Worm (Caenorhabditis elegans): ENCODE results near the gene F55C9.11.
"Not testable (repeated sequence)": the region's sequence is repeated elsewhere in the genome, so short reads cannot be mapped to it uniquely, and the experiment has no call there.

F55C9.11 gene

DNA sequence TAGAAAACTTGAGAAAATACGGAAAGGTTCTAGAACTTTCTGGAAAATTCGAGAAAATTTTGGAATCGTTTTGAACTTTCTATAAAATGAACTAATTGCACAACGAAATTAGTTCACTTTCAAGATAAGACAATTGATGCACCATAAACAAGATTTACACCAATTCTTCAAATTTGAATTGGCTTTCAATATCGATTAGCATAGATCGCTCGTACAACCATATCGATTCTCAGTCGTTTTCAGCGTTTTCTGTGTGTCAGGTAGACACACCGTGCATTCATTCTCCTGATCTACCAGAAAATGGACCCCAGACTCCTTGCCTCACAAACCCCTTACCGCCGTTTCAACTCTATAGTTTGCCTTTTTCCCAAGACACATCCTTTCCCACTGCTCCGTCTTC lies 27.2 kb downstream of the F55C9.11 start, which contains the start of gene fbxb-117:
fbxb-117 (plus strand) TSS at position 301 of the 400 bp plus-strand sequence.
- no peak for TF ChIP-seq egl-43 (GFP tag; IDR thresholded peaks at IDR 0.05)
- peak; percentile 75 for TF ChIP-seq aha-1 (tag)

DNA sequence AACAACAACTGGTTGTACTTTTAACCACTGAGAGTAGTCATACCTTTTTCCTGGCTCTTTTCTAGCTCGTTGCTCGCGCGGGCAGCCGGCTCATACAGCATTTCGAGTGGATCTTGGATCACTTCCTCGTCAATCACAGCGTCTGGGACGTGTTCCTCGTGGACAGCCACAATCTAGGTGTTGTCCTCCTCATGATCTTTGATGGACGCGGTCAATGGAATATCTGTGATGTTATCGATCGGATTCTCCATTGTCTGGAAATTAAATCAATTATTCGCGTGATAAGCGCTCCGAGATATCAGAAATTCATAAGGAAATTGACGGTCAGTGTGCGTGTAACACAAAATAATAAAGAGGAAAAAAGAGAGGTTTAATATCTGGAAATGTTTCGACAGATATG lies 29.6 kb downstream of the F55C9.11 start, which contains the start of gene F21D9.8:
F21D9.8 (minus strand) TSS at position 101 of the 400 bp plus-strand sequence.
- TF ChIP-seq nhr-111 (GFP tag; optimal IDR thresholded peaks at IDR 0.05) (no peak), jun-1 (tag; optimal IDR thresholded peaks at IDR 0.05) (no peak), mdl-1 (tag; optimal IDR thresholded peaks at IDR 0.05) (no peak)

DNA sequence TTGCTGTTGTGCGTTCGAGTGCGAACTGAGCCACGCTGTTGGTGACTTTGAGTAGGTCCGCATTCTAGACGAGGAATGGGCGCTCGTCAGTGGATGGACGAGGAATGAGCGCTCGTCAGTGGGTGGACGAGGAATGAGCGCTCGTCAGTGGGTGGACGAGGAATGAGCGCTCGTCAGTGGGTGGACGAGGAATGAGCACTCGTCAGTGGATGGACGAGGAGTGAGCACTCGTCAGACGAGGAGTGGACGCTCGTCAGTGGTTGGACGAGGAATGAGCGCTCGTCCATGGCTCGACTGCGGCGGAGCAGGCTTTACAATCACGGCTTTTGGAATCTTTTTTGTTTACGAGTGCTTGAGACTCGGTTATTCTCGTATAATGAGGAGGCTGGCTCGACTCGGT lies 31.0 kb downstream of the F55C9.11 start:
- TF ChIP-seq set-16 (GFP tag; IDR thresholded peaks at IDR 0.05) (peak; percentile 81), F49E8.2 (tag; optimal IDR thresholded peaks at IDR 0.05; ENCODE audit: borderline replicate concordance) (no peak)

DNA sequence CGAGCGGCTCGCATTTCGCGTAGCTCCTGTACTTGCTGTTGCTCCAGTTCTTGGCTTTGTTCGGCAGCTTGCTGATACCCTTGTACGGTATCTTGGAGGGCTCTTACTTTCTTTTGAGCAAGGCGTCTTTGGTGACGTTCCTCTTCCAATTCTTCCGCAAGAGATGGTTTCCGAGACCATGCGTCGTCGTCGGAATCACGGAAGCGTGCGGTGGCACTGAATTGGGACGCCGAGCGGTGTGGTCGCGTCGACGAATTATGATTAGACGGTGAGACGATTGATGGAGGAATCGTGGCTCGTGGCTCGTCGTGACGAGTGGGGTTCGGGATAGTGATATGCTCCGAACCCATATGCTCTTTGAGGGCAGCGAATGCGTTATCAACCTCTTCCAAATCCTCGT lies 33.1 kb downstream of the F55C9.11 start:
- TF ChIP-seq aha-1 (tag) = peak; percentile 65
- TF ChIP-seq fkh-10 (GFP tag; optimal IDR thresholded peaks at IDR 0.05) = no peak

DNA sequence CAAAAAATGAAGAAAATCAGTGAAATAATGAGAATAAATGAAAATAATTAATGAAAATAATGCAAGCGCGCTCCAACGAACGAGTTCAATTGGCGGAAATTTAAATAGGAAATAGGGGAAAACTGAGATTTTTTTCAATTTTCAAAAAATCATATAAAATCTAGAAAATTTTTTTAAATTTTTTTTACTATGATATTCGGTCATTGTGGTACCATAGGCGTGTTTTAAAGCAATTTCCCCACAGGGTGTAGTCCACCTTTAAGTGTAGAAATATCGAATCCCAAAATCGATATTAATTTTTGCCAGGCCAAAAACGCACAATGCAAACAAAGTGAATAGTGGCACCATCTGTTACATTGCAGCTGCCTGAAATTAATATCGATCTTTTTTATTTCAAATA lies 45.3 kb downstream of the F55C9.11 start, which contains the start of gene F21D9.1:
F21D9.1 (plus strand) TSS at position 301 of the 400 bp plus-strand sequence.
- TF ChIP-seq Y105C5A.15 (GFP tag; IDR thresholded peaks at IDR 0.05); jun-1 (tag; optimal IDR thresholded peaks at IDR 0.05); nhr-10 (tag; optimal IDR thresholded peaks at IDR 0.05): not testable (repeated sequence)

DNA sequence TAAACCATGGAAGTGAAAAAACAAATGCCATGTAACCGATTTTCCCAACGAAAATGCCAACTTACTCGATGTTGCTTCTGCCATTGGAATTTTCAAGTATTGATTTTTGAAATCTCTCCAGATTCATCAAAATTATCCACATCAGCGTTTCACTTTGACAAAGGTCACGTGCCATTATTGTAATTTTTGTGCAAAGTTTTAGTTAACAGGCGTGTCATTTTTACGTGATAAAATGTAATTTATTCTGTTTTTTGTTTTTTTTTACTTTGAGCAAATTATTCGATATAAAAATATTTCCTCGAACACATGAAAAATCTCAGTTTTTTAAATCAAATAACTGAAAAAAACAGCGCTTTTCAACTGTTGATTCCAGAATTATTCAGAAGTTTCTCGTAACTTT lies 47.1 kb downstream of the F55C9.11 start, which contains the start of gene F21D9.2:
F21D9.2 (minus strand) TSS at position 101 of the 400 bp plus-strand sequence.
- TF ChIP-seq nhr-42 (GFP tag; IDR thresholded peaks at IDR 0.05) (no peak), madf-5 (GFP tag; IDR thresholded peaks at IDR 0.05) (no peak), R02D3.7 (tag; optimal IDR thresholded peaks at IDR 0.05) (no peak), rbr-2 (tag; optimal IDR thresholded peaks at IDR 0.05) (no peak), lim-7 (GFP tag; IDR thresholded peaks at IDR 0.05) (no peak), zfp-2 (tag; optimal IDR thresholded peaks at IDR 0.05) (no peak), saeg-2 (GFP tag; IDR thresholded peaks at IDR 0.05) (no peak), Y48G9A.11 (GFP tag; IDR thresholded peaks at IDR 0.05) (no peak), ceh-82 (tag; optimal IDR thresholded peaks at IDR 0.05) (no peak), skn-1 (tag; optimal IDR thresholded peaks at IDR 0.05) (no peak), egl-43 (GFP tag; IDR thresholded peaks at IDR 0.05) (no peak), egl-27 (tag; optimal IDR thresholded peaks at IDR 0.05) (no peak), spr-3 (GFP tag; optimal IDR thresholded peaks at IDR 0.05) (no peak), ceh-20 (GFP tag; IDR thresholded peaks at IDR 0.05) (no peak), lin-15B (tag; optimal IDR thresholded peaks at IDR 0.05) (no peak), T20F7.1 (GFP tag; optimal IDR thresholded peaks at IDR 0.05) (no peak), snpc-4 (tag; optimal IDR thresholded peaks at IDR 0.05) (no peak), zip-2 (tag; optimal IDR thresholded peaks at IDR 0.05) (no peak)

DNA sequence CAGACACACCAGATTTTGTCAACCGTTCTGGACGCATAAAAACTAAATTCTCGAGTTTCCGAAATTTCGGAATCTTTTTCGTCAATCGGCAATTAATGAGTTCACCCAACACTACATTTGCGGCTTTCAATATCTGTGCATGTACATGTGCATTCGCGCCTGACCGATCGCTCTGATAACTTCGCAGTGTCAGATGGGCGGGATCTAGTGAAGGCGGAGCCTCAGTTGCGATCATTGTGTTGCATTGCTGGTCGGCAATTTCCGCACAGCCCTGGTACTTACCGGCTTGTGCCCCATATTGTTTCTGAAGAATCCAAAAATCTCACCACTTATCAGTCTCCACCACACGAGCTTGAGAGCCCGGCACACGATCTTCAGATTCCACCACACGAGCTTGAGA lies 48.8 kb downstream of the F55C9.11 start:
- TF ChIP-seq unc-62 (GFP tag; optimal IDR thresholded peaks at IDR 0.05 in 1 of 2) (peak in 1 of 2 experiments; percentile 62), unc-62 (tag; optimal IDR thresholded peaks at IDR 0.05) (no peak), aha-1 (tag) (peak; percentile 60), nhr-42 (GFP tag; IDR thresholded peaks at IDR 0.05) (no peak)

DNA sequence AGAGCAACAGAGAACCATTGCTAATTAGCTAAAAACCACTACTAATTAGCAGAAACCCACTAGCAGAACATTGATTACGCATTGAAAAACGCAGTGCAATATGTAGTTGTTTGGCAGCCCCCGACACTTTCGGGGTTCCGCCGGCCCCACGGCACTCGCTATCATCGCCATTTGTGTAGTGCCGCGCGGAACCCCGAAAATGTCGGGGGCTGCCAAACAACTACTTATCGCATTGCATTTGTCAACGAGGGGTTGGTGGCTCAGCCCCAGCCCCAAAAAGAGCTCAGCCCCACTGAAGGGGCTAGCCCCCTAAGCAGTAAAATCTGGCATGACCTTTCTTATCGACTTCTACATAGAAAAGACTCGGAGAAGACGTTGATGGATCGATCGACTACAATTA lies 50.1 kb downstream of the F55C9.11 start:
- TF ChIP-seq ceh-62 (tag; optimal IDR thresholded peaks at IDR 0.05) (no peak), nhr-111 (GFP tag; optimal IDR thresholded peaks at IDR 0.05) (no peak), set-16 (GFP tag; IDR thresholded peaks at IDR 0.05) (peak; percentile 53)
